Worm (Caenorhabditis elegans): ENCODE data around the gene srz-103.

The srz-103 gene

ce11 chrV:16725955-16726354, 46.8 kb upstream of the srz-103 start (continued):
- no peak for TF ChIP-seq Y75B8A.6 (GFP tag; IDR thresholded peaks at IDR 0.05)
- no peak for TF ChIP-seq F44E2.7 (GFP tag; IDR thresholded peaks at IDR 0.05)
- TF ChIP-seq zfp-3 (GFP tag; conservative IDR thresholded peaks at IDR 0.05): no peak
- no peak for TF ChIP-seq zag-1 (tag; optimal IDR thresholded peaks at IDR 0.05)
- TF ChIP-seq F10B5.3 (tag; optimal IDR thresholded peaks at IDR 0.05): no peak
- no peak for TF ChIP-seq lir-3 (tag; optimal IDR thresholded peaks at IDR 0.05)
- peak; percentile 52 for TF ChIP-seq nhr-6 (tag; optimal IDR thresholded peaks at IDR 0.05)
- TF ChIP-seq ceh-44 (GFP tag; IDR thresholded peaks at IDR 0.05): no peak
- TF ChIP-seq zfp-2 (tag; optimal IDR thresholded peaks at IDR 0.05): no peak
- no peak for TF ChIP-seq Y5F2A.4 (GFP tag; optimal IDR thresholded peaks at IDR 0.05)
- TF ChIP-seq mxl-3 (GFP tag; optimal IDR thresholded peaks at IDR 0.05): no peak
- no peak for TF ChIP-seq dpl-1 (GFP tag; optimal IDR thresholded peaks at IDR 0.05)
- TF ChIP-seq nhr-237 (tag; optimal IDR thresholded peaks at IDR 0.05): no peak
- TF ChIP-seq zip-11 (GFP tag; IDR thresholded peaks at IDR 0.05): no peak
- TF ChIP-seq vab-7 (GFP tag; IDR thresholded peaks at IDR 0.05): no peak
- TF ChIP-seq spr-3 (GFP tag; optimal IDR thresholded peaks at IDR 0.05): no peak
- no peak for TF ChIP-seq ama-1 (optimal IDR thresholded peaks at IDR 0.05)
- no peak for TF ChIP-seq gei-8 (GFP tag; optimal IDR thresholded peaks at IDR 0.05)
- peak; percentile 78 for TF ChIP-seq nhr-77 (tag; optimal IDR thresholded peaks at IDR 0.05)
- no peak for TF ChIP-seq fos-1 (tag; optimal IDR thresholded peaks at IDR 0.05)
- TF ChIP-seq unc-62 (GFP tag; optimal IDR thresholded peaks at IDR 0.05 in 1 of 2): peak in 1 of 2 experiments; percentile 2
- no peak for TF ChIP-seq unc-62 (tag; optimal IDR thresholded peaks at IDR 0.05)
- TF ChIP-seq ztf-7 (tag; optimal IDR thresholded peaks at IDR 0.05): peak; percentile 80
- no peak for TF ChIP-seq ceh-28 (tag; optimal IDR thresholded peaks at IDR 0.05)
- no peak for TF ChIP-seq spr-1 (tag; optimal IDR thresholded peaks at IDR 0.05)
- no peak; the same call in 1 of the 2 replicates for TF ChIP-seq pha-4 (GFP tag; IDR thresholded peaks at IDR 0.05)
- TF ChIP-seq pha-4 (tag; optimal IDR thresholded peaks at IDR 0.05): peak; percentile 51
- TF ChIP-seq zip-2 (tag; optimal IDR thresholded peaks at IDR 0.05): no peak
- no peak for TF ChIP-seq ces-1 (GFP tag; optimal IDR thresholded peaks at IDR 0.05)
- TF ChIP-seq snpc-1.2 (GFP tag; IDR thresholded peaks at IDR 0.05): no peak
- no peak for TF ChIP-seq rbr-2 (tag; optimal IDR thresholded peaks at IDR 0.05)
- peak; percentile 70 for TF ChIP-seq pqm-1 (tag; optimal IDR thresholded peaks at IDR 0.05)
- no peak for TF ChIP-seq ceh-20 (GFP tag; IDR thresholded peaks at IDR 0.05)
- TF ChIP-seq dmd-8 (GFP tag; IDR thresholded peaks at IDR 0.05): no peak
- no peak for TF ChIP-seq lin-15B (tag; optimal IDR thresholded peaks at IDR 0.05)
- no peak for TF ChIP-seq Y48G9A.11 (GFP tag; IDR thresholded peaks at IDR 0.05)
- no peak for TF ChIP-seq D1046.2 (GFP tag; IDR thresholded peaks at IDR 0.05)
- TF ChIP-seq mdl-1 (tag; optimal IDR thresholded peaks at IDR 0.05): peak in 1 of 2 experiments; percentile 13
- TF ChIP-seq F37D6.2 (tag; optimal IDR thresholded peaks at IDR 0.05): no peak
- no peak for TF ChIP-seq lin-1 (GFP tag; IDR thresholded peaks at IDR 0.05)
- TF ChIP-seq T26A8.4 (GFP tag; IDR thresholded peaks at IDR 0.05): no peak
- TF ChIP-seq cey-2 (tag; optimal IDR thresholded peaks at IDR 0.05; ENCODE audit: borderline replicate concordance, insufficient read depth): no peak
- TF ChIP-seq hlh-11 (tag; optimal IDR thresholded peaks at IDR 0.05): peak; percentile 87
- TF ChIP-seq R02D3.7 (tag; optimal IDR thresholded peaks at IDR 0.05): no peak
- TF ChIP-seq hif-1 (tag; optimal IDR thresholded peaks at IDR 0.05): no peak
- TF ChIP-seq jun-1 (tag; optimal IDR thresholded peaks at IDR 0.05): no peak
- TF ChIP-seq saeg-2 (GFP tag; IDR thresholded peaks at IDR 0.05): no peak
- no peak for TF ChIP-seq nhr-111 (GFP tag; optimal IDR thresholded peaks at IDR 0.05)
- TF ChIP-seq mes-2 (tag; optimal IDR thresholded peaks at IDR 0.05; ENCODE audit: poor library complexity, severe bottlenecking): no peak
- no peak for TF ChIP-seq daf-12 (tag; optimal IDR thresholded peaks at IDR 0.05)
- TF ChIP-seq nhr-25 (tag; optimal IDR thresholded peaks at IDR 0.05; ENCODE audit: borderline replicate concordance, insufficient read depth): no peak
- no peak for TF ChIP-seq nhr-41 (GFP tag; IDR thresholded peaks at IDR 0.05)
- no peak for TF ChIP-seq ceh-82 (tag; optimal IDR thresholded peaks at IDR 0.05)

Measured in whole organism, L4 larva.